Fruit fly (Drosophila melanogaster) Kc167 (cell line): ENCODE results near the gene CG10211.

Source experiments
- Sin3A ChIP-seq: fragments of >200 bp; optimal IDR thresholded peaks from 2 replicates; lab custom pipeline; 2018; ENCODE audit warnings: missing external identifiers
- h ChIP-seq: fragments of >200 bp; optimal IDR thresholded peaks from 3 replicates; lab custom pipeline; 2018; ENCODE audit warnings: missing external identifiers

dm6 chr2L:18546426-18546825 is 29.1 kb downstream of the CG10211 start:
- TF ChIP-seq Sin3A (lab: Kevin White, UChicago) (no peak), h (lab: Kevin White, UChicago) (no peak)
